Fruit fly (Drosophila melanogaster): ENCODE measurements around the gene RabGGTb.

Gene RabGGTb

dm6 chr2L:2874542-2875194 is 4.2 kb upstream of the RabGGTb start, which contains the start of gene CG8814 (continued):
- TF ChIP-seq CG15696 (tag; optimal IDR thresholded peaks at IDR 0.05) (peak; percentile 74), CG18599 (GFP tag; optimal IDR thresholded peaks at IDR 0.05) (peak; percentile 74), CG16863 (GFP tag; optimal IDR thresholded peaks at IDR 0.05) (peak; percentile 42), CG4820 (GFP tag; optimal IDR thresholded peaks at IDR 0.05) (peak; percentile 59), CG11247 (GFP tag; IDR thresholded peaks at IDR 0.05) (peak; percentile 63; the same call in 1 of the 2 replicates), CG4328 (GFP tag; optimal IDR thresholded peaks at IDR 0.05) (peak; percentile 53), MESR4 (GFP tag; optimal IDR thresholded peaks at IDR 0.05) (peak; percentile 61), CG8388 (GFP tag; optimal IDR thresholded peaks at IDR 0.05) (peak; percentile 46), Sox100B (GFP tag; optimal IDR thresholded peaks at IDR 0.05) (peak; percentile 62), CG8359 (GFP tag; optimal IDR thresholded peaks at IDR 0.05; ENCODE audit: borderline replicate concordance) (no peak), CG11723 (GFP tag; optimal IDR thresholded peaks at IDR 0.05) (peak; percentile 31), Abd-B (GFP tag; optimal IDR thresholded peaks at IDR 0.05) (peak; percentile 66), dm (GFP tag; optimal IDR thresholded peaks at IDR 0.05) (no peak)

dm6 chr2L:2878188-2878587 is 724 bp upstream of the RabGGTb start, which contains the start of the genes Prx6a and Sbat:
Gene Prx6a (minus strand): TSS chr2L:2878232.
Gene Sbat (plus strand): TSS chr2L:2878344.
- TF ChIP-seq HLH3B (GFP tag; IDR thresholded peaks at IDR 0.05) (peak; percentile 63; the same call in 1 of the 2 replicates), Sry-δ (GFP tag; optimal IDR thresholded peaks at IDR 0.05) (peak; percentile 52), Hr78 (GFP tag; optimal IDR thresholded peaks at IDR 0.05) (no peak), CG15696 (tag; optimal IDR thresholded peaks at IDR 0.05) (peak; percentile 76), PHDP (tag; optimal IDR thresholded peaks at IDR 0.05) (peak; percentile 67), al (GFP tag; IDR thresholded peaks at IDR 0.05) (peak; percentile 61), CG12769 (tag; optimal IDR thresholded peaks at IDR 0.05) (peak; percentile 77), CG6254 (GFP tag; optimal IDR thresholded peaks at IDR 0.05) (no peak), hb (GFP tag; IDR thresholded peaks at IDR 0.05; ENCODE audit: partially characterized antibody) (no peak), CG12155 (GFP tag; optimal IDR thresholded peaks at IDR 0.05) (peak; percentile 64), Oaz (GFP tag; IDR thresholded peaks at IDR 0.05) (0 out of 2 replicates have a peak, but pooled peaks have one; percentile 20), dmrt11E (tag; optimal IDR thresholded peaks at IDR 0.05) (peak; percentile 65), CG14965 (GFP tag; optimal IDR thresholded peaks at IDR 0.05; ENCODE audit: borderline replicate concordance) (no peak), CG7357 (GFP tag; IDR thresholded peaks at IDR 0.05) (peak; percentile 54; the same call in 1 of the 3 replicates), jumu (GFP tag; optimal IDR thresholded peaks at IDR 0.05) (peak; percentile 74), Hand (GFP tag; optimal IDR thresholded peaks at IDR 0.05) (no peak), Ada2b (GFP tag; IDR thresholded peaks at IDR 0.05) (peak; percentile 62; the same call in 1 of the 2 replicates), sc (optimal IDR thresholded peaks at IDR 0.05) (no peak), sc (GFP tag; optimal IDR thresholded peaks at IDR 0.05) (no peak), CG3065 (GFP tag; optimal IDR thresholded peaks at IDR 0.05) (no peak), tio (GFP tag; optimal IDR thresholded peaks at IDR 0.05) (no peak), CG17802 (tag; optimal IDR thresholded peaks at IDR 0.05) (peak; percentile 5), tll (GFP tag; optimal IDR thresholded peaks at IDR 0.05) (peak in 1 of 2 experiments; percentile 64), CG1647 (GFP tag; optimal IDR thresholded peaks at IDR 0.05) (no peak), CTCF (GFP tag; optimal IDR thresholded peaks at IDR 0.05) (peak; percentile 17), bab2 (GFP tag; optimal IDR thresholded peaks at IDR 0.05) (peak; percentile 74), Nf-YB (GFP tag; optimal IDR thresholded peaks at IDR 0.05) (peak; percentile 30), disco-r (GFP tag; optimal IDR thresholded peaks at IDR 0.05) (peak; percentile 51), Lhr (GFP tag; optimal IDR thresholded peaks at IDR 0.05) (peak; percentile 55), dati (GFP tag; IDR thresholded peaks at IDR 0.05) (no peak), Mad (GFP tag; optimal IDR thresholded peaks at IDR 0.05) (peak; percentile 46), CG15514 (GFP tag; optimal IDR thresholded peaks at IDR 0.05) (peak; percentile 100), p53 (GFP tag; optimal IDR thresholded peaks at IDR 0.05) (peak; percentile 52), CG2129 (GFP tag; IDR thresholded peaks at IDR 0.05; ENCODE audit: partially characterized antibody) (no peak), CG14667 (GFP tag; IDR thresholded peaks at IDR 0.05) (no peak), Tbp (GFP tag; optimal IDR thresholded peaks at IDR 0.05) (no peak), CG8478 (optimal IDR thresholded peaks at IDR 0.05) (peak; percentile 88)

Data from whole organism, embryonic.